Worm (Caenorhabditis elegans) whole organism, L2 larva: Measurements from ENCODE around the gene puf-12.

Experiments used
- F13H6.1 ChIP-seq: sonication (generic microtip); optimal IDR thresholded peaks from 2 replicates; lab custom pipeline; 2016; ENCODE audit warnings: missing genetic modification characterization, missing compliant biosample characterization
- R02D3.7 ChIP-seq: fragments of 150-350 bp; optimal IDR thresholded peaks from 2 replicates; lab custom pipeline; 2014; ENCODE audit warnings: missing biosample characterization, missing genetic modification characterization
- Y55F3AM.14 ChIP-seq: fragments of 200-800 bp; sonication (Bioruptor generic); optimal IDR thresholded peaks from 2 replicates; lab custom pipeline; 2018; ENCODE audit warnings: mild to moderate bottlenecking, missing genetic modification characterization, missing compliant biosample characterization
- ZK546.5 ChIP-seq: sonication (generic microtip); optimal IDR thresholded peaks from 2 replicates; lab custom pipeline; 2017; ENCODE audit warnings: missing biosample characterization, missing genetic modification characterization
- alr-1 ChIP-seq: fragments of 150-350 bp; optimal IDR thresholded peaks from 2 replicates; lab custom pipeline; 2014; ENCODE audit warnings: missing biosample characterization, missing genetic modification characterization
- aly-2 ChIP-seq: fragments of 150-350 bp; optimal IDR thresholded peaks from 2 replicates; lab custom pipeline; 2014; ENCODE audit warnings: missing biosample characterization, missing genetic modification characterization
- blmp-1 ChIP-seq: sonication (generic microtip); optimal IDR thresholded peaks from 2 replicates; lab custom pipeline; 2017; ENCODE audit warnings: missing genetic modification characterization, mild to moderate bottlenecking, missing compliant biosample characterization, antibody characterized with exemption, moderate library complexity; ENCODE audit not compliant: insufficient read depth
- ceh-16 ChIP-seq: fragments of 150-350 bp; optimal IDR thresholded peaks from 2 replicates; lab custom pipeline; 2014; ENCODE audit warnings: missing biosample characterization, missing genetic modification characterization
- ceh-82 ChIP-seq: fragments of 150-350 bp; optimal IDR thresholded peaks from 2 replicates; lab custom pipeline; 2014; ENCODE audit warnings: missing biosample characterization, missing genetic modification characterization
- crh-2 ChIP-seq: sonication (generic microtip); optimal IDR thresholded peaks from 2 replicates; lab custom pipeline; 2017; ENCODE audit warnings: missing biosample characterization, missing genetic modification characterization
- dmd-4 ChIP-seq: sonication (generic microtip); optimal IDR thresholded peaks from 2 replicates; lab custom pipeline; 2017; ENCODE audit warnings: missing biosample characterization, missing genetic modification characterization
- egl-27 ChIP-seq: sonication (generic microtip); optimal IDR thresholded peaks from 3 replicates; lab custom pipeline; 2017; ENCODE audit warnings: missing biosample characterization, missing genetic modification reagents, missing genetic modification characterization
- elt-1 ChIP-seq: fragments of 150-350 bp; optimal IDR thresholded peaks from 2 replicates; lab custom pipeline; 2014; ENCODE audit warnings: missing biosample characterization, missing genetic modification characterization
- elt-3 ChIP-seq: sonication (generic microtip); optimal IDR thresholded peaks from 2 replicates; lab custom pipeline; 2017; ENCODE audit warnings: missing biosample characterization, missing genetic modification characterization
- fos-1 ChIP-seq: fragments of 150-350 bp; optimal IDR thresholded peaks from 2 replicates; lab custom pipeline; 2014; ENCODE audit warnings: missing biosample characterization, missing genetic modification characterization
- gmeb-1 ChIP-seq: fragments of 150-350 bp; optimal IDR thresholded peaks from 2 replicates; lab custom pipeline; 2014; ENCODE audit warnings: missing biosample characterization, missing genetic modification characterization
- lin-11 ChIP-seq: fragments of 150-350 bp; sonication (generic microtip); optimal IDR thresholded peaks from 2 replicates; lab custom pipeline; 2014; ENCODE audit warnings: missing biosample characterization, missing genetic modification characterization, inconsistent platforms, mixed read lengths
- nhr-10 ChIP-seq: sonication (generic microtip); optimal IDR thresholded peaks from 2 replicates; lab custom pipeline; 2017; ENCODE audit warnings: missing biosample characterization, missing genetic modification characterization
- nhr-11 ChIP-seq: fragments of 150-350 bp; optimal IDR thresholded peaks from 2 replicates; lab custom pipeline; 2014; ENCODE audit warnings: missing biosample characterization, missing genetic modification characterization
- nhr-129 ChIP-seq: fragments of 150-350 bp; optimal IDR thresholded peaks from 2 replicates; lab custom pipeline; 2014; ENCODE audit warnings: missing biosample characterization, missing genetic modification characterization
- nhr-21 ChIP-seq: fragments of 150-350 bp; optimal IDR thresholded peaks from 2 replicates; lab custom pipeline; 2014; ENCODE audit warnings: missing biosample characterization, missing genetic modification characterization
- nhr-23 ChIP-seq: fragments of 150-350 bp; optimal IDR thresholded peaks from 2 replicates; lab custom pipeline; 2014; ENCODE audit warnings: missing biosample characterization, missing genetic modification reagents, missing genetic modification characterization
- nhr-237 ChIP-seq: fragments of 150-350 bp; optimal IDR thresholded peaks from 2 replicates; lab custom pipeline; 2014; ENCODE audit warnings: missing biosample characterization, missing genetic modification characterization
- nhr-6 ChIP-seq: fragments of 150-350 bp; optimal IDR thresholded peaks from 2 replicates; lab custom pipeline; 2014; ENCODE audit warnings: missing biosample characterization, missing genetic modification characterization
- nhr-77 ChIP-seq: fragments of 150-350 bp; optimal IDR thresholded peaks from 2 replicates; lab custom pipeline; 2014; ENCODE audit warnings: missing biosample characterization, missing genetic modification characterization
- peb-1 ChIP-seq: fragments of 150-350 bp; optimal IDR thresholded peaks from 2 replicates; lab custom pipeline; 2014; ENCODE audit warnings: missing biosample characterization, missing genetic modification characterization
- sem-4 ChIP-seq: fragments of 150-350 bp; optimal IDR thresholded peaks from 2 replicates; lab custom pipeline; 2014; ENCODE audit warnings: missing biosample characterization, missing genetic modification reagents, missing genetic modification characterization
- skn-1 ChIP-seq: sonication (generic microtip); optimal IDR thresholded peaks from 2 replicates; lab custom pipeline; 2017; ENCODE audit warnings: missing biosample characterization, missing genetic modification characterization
- sma-3 ChIP-seq: sonication (generic microtip); optimal IDR thresholded peaks from 2 replicates; lab custom pipeline; 2016; ENCODE audit warnings: missing genetic modification reagents, missing genetic modification characterization, missing compliant biosample characterization
- sma-9 ChIP-seq, 2 experiments: fragments of 150-350 bp in 1 of 2; sonication (generic microtip) in 1 of 2; optimal IDR thresholded peaks; 2 replicates each; lab custom pipeline; 2014 to 2016; ENCODE audit warnings: missing genetic modification characterization in 2 of 2, mild to moderate bottlenecking in 1 of 2, missing biosample characterization in 1 of 2, missing compliant biosample characterization in 1 of 2, missing genetic modification reagents in 1 of 2, moderate library complexity in 1 of 2
- snpc-4 ChIP-seq: fragments of 150-350 bp; optimal IDR thresholded peaks from 2 replicates; lab custom pipeline; 2014; ENCODE audit warnings: missing biosample characterization, missing genetic modification characterization
- unc-39 ChIP-seq: fragments of 150-350 bp; optimal IDR thresholded peaks from 2 replicates; lab custom pipeline; 2014; ENCODE audit warnings: missing biosample characterization, missing genetic modification characterization
- unc-62 ChIP-seq: fragments of 150-350 bp; optimal IDR thresholded peaks from 2 replicates; lab custom pipeline; 2014; ENCODE audit warnings: missing biosample characterization, missing genetic modification reagents, missing genetic modification characterization
- zag-1 ChIP-seq: fragments of 150-350 bp; optimal IDR thresholded peaks from 2 replicates; lab custom pipeline; 2014; ENCODE audit warnings: missing biosample characterization, missing genetic modification characterization
- ztf-11 ChIP-seq: sonication (generic microtip); optimal IDR thresholded peaks from 2 replicates; lab custom pipeline; 2017; ENCODE audit warnings: missing biosample characterization, missing genetic modification characterization

puf-12 gene

ce11 chrII:10065472-10065871 lies 34.6 kb upstream of the puf-12 start:
- TF ChIP-seq zag-1 (tag; lab: Kevin White, UChicago): no peak
- TF ChIP-seq nhr-21: no peak
- no peak for TF ChIP-seq sem-4 (tag; lab: Kevin White, UChicago)
- TF ChIP-seq gmeb-1 (tag; lab: Kevin White, UChicago): no peak
- TF ChIP-seq nhr-10 (tag; lab: Kevin White, UChicago): no peak
- no peak for TF ChIP-seq ztf-11 (tag; lab: Kevin White, UChicago)
- no peak for TF ChIP-seq nhr-6 (tag; lab: Kevin White, UChicago)
- TF ChIP-seq crh-2 (tag; lab: Kevin White, UChicago): no peak

ce11 chrII:10067817-10068216 lies 32.3 kb upstream of the puf-12 start, which contains the start of gene die-1:
Gene die-1 (minus strand): TSS chrII:10067917.
- TF ChIP-seq snpc-4 (tag; lab: Kevin White, UChicago): no peak
- no peak for TF ChIP-seq unc-62 (GFP tag; lab: Kevin White, UChicago)
- no peak for TF ChIP-seq skn-1 (tag; lab: Kevin White, UChicago)
- no peak for TF ChIP-seq elt-3 (tag; lab: Kevin White, UChicago)
- TF ChIP-seq crh-2 (tag; lab: Kevin White, UChicago): no peak
- no peak for TF ChIP-seq R02D3.7 (tag; lab: Kevin White, UChicago)
- no peak for TF ChIP-seq Y55F3AM.14 (GFP tag; lab: Kevin White, UChicago)
- no peak for TF ChIP-seq aly-2
- TF ChIP-seq nhr-129 (tag; lab: Kevin White, UChicago): no peak
- TF ChIP-seq blmp-1: no peak
- no peak for TF ChIP-seq sem-4 (tag; lab: Kevin White, UChicago)
- no peak for TF ChIP-seq zag-1 (tag; lab: Kevin White, UChicago)
- TF ChIP-seq lin-11: no peak
- no peak for TF ChIP-seq nhr-237 (tag; lab: Kevin White, UChicago)
- TF ChIP-seq nhr-77 (tag; lab: Kevin White, UChicago): no peak
- no peak for TF ChIP-seq nhr-11 (tag; lab: Kevin White, UChicago)
- TF ChIP-seq dmd-4 (tag; lab: Kevin White, UChicago): no peak
- no peak for TF ChIP-seq peb-1 (tag; lab: Kevin White, UChicago)

- TF ChIP-seq skn-1 (tag; lab: Kevin White, UChicago) (no peak), ceh-16 (tag; lab: Kevin White, UChicago) (no peak), nhr-23 (tag; lab: Kevin White, UChicago) (no peak), sma-3 (GFP tag; lab: Kevin White, UChicago) (no peak), dmd-4 (tag; lab: Kevin White, UChicago) (no peak), Y55F3AM.14 (GFP tag; lab: Kevin White, UChicago) (no peak), unc-39 (tag; lab: Kevin White, UChicago) (no peak), F13H6.1 (no peak), egl-27 (no peak), nhr-77 (tag; lab: Kevin White, UChicago) (no peak), aly-2 (no peak), sem-4 (tag; lab: Kevin White, UChicago) (no peak), ceh-82 (no peak), R02D3.7 (tag; lab: Kevin White, UChicago) (no peak), elt-3 (tag; lab: Kevin White, UChicago) (no peak), nhr-129 (tag; lab: Kevin White, UChicago) (no peak)
Measured at ce11 chrII:10073986-10074385, 26.1 kb upstream of the puf-12 start.

ce11 chrII:10075794-10076193 lies 24.3 kb upstream of the puf-12 start:
- TF ChIP-seq elt-3 (tag; lab: Kevin White, UChicago): no peak
- no peak for TF ChIP-seq lin-11
- no peak for TF ChIP-seq ceh-16 (tag; lab: Kevin White, UChicago)
- no peak for TF ChIP-seq nhr-11 (tag; lab: Kevin White, UChicago)
- TF ChIP-seq nhr-23 (tag; lab: Kevin White, UChicago): no peak
- no peak for TF ChIP-seq alr-1 (tag; lab: Kevin White, UChicago)
- TF ChIP-seq elt-1 (tag; lab: Kevin White, UChicago): no peak
- TF ChIP-seq ZK546.5 (tag; lab: Kevin White, UChicago): no peak
- TF ChIP-seq sma-9 (GFP tag; optimal IDR thresholded peaks at IDR 0.05; lab: Kevin White, UChicago): no peak
- TF ChIP-seq sma-9 (tag; optimal IDR thresholded peaks at IDR 0.05; lab: Kevin White, UChicago): no peak
- TF ChIP-seq ceh-82: no peak
- no peak for TF ChIP-seq fos-1
- TF ChIP-seq, all 48 proteins: peak for 0
